Fruit fly (Drosophila melanogaster): ENCODE data around the gene Syt4.

- no peak for TF ChIP-seq h (optimal IDR thresholded peaks at IDR 0.05)
- no peak for TF ChIP-seq insv (optimal IDR thresholded peaks at IDR 0.05)
- no peak for TF ChIP-seq ttk (optimal IDR thresholded peaks at IDR 0.05)
- TF ChIP-seq Myc (optimal IDR thresholded peaks at IDR 0.05): no peak
Measured at dm6 chr3R:7241460-7241859, 24.4 kb upstream of the Syt4 start, which contains the start of gene CG14607.

Data from Kc167 (cell line).